Worm (Caenorhabditis elegans) whole organism, midembryonic: ENCODE results near the gene Y61A9LA.10.

Source experiments
- T22C8.4 ChIP-seq: fragments of 200-800 bp; sonication (Bioruptor generic); IDR thresholded peaks from 2 replicates; pipeline ENCODE4 v1.3.6; 2022; ENCODE audit warnings: missing genetic modification characterization, missing compliant biosample characterization
- flt-1 ChIP-seq: fragments of 200-800 bp; sonication (Bioruptor generic); IDR thresholded peaks from 2 replicates; pipeline ENCODE4 v1.3.6; 2022; ENCODE audit warnings: missing genetic modification characterization, missing compliant biosample characterization
- klf-2 ChIP-seq: fragments of 200-800 bp; sonication (Bioruptor generic); conservative IDR thresholded peaks from 2 replicates; pipeline ENCODE4 v1.3.6; 2022; ENCODE audit warnings: missing genetic modification reagents, missing genetic modification characterization, missing compliant biosample characterization
- med-1 ChIP-seq: sonication (generic microtip); optimal IDR thresholded peaks from 2 replicates; lab custom pipeline; 2017; ENCODE audit warnings: missing genetic modification characterization, mild to moderate bottlenecking, missing compliant biosample characterization, antibody characterized with exemption, missing genetic modification reagents; ENCODE audit not compliant: insufficient read depth
- ref-1 ChIP-seq: fragments of 200-800 bp; sonication (Bioruptor generic); conservative IDR thresholded peaks from 2 replicates; pipeline ENCODE4 v1.3.6; 2022; ENCODE audit warnings: missing genetic modification reagents, missing genetic modification characterization, missing compliant biosample characterization
- tab-1 ChIP-seq: fragments of 200-800 bp; sonication (Bioruptor generic); IDR thresholded peaks from 2 replicates; pipeline ENCODE4 v1.3.6; 2022; ENCODE audit warnings: missing genetic modification characterization, missing compliant biosample characterization
- ztf-23 ChIP-seq: fragments of 200-800 bp; sonication (Bioruptor generic); IDR thresholded peaks from 2 replicates; pipeline ENCODE4 v1.3.6; 2022; ENCODE audit warnings: missing genetic modification reagents, missing genetic modification characterization, missing compliant biosample characterization

ce11 chrV:4628517-4628930 lies 12.9 kb upstream of the Y61A9LA.10 start, which contains the start of gene pmt-2:
- no peak for TF ChIP-seq ref-1
- TF ChIP-seq T22C8.4, result no peak
- TF ChIP-seq med-1 (GFP tag; lab: Kevin White, UChicago), result no peak
- no peak for TF ChIP-seq ztf-23 (GFP tag; lab: Robert Waterston, UW)
- no peak for TF ChIP-seq flt-1 (GFP tag; lab: Robert Waterston, UW)
- no peak for TF ChIP-seq klf-2 (GFP tag; lab: Robert Waterston, UW)
- no peak for TF ChIP-seq tab-1 (GFP tag; lab: Robert Waterston, UW)
